Worm (Caenorhabditis elegans) whole organism, late embryonic: ENCODE measurements around the gene rib-2.

Experiments used
- C08G9.2 ChIP-seq: sonication (generic microtip); optimal IDR thresholded peaks from 2 replicates; lab custom pipeline; 2016; ENCODE audit warnings: mild to moderate bottlenecking, missing genetic modification characterization, moderate library complexity, missing compliant biosample characterization
- C38D4.7 ChIP-seq: fragments of 200-800 bp; sonication (Bioruptor generic); optimal IDR thresholded peaks from 2 replicates; lab custom pipeline; 2018; ENCODE audit warnings: mild to moderate bottlenecking, missing genetic modification characterization, moderate library complexity, missing compliant biosample characterization
- F13H6.1 ChIP-seq: sonication (generic microtip); optimal IDR thresholded peaks from 2 replicates; lab custom pipeline; 2016; ENCODE audit warnings: missing genetic modification characterization, missing compliant biosample characterization
- K09A11.1 ChIP-seq: sonication (generic microtip); optimal IDR thresholded peaks from 2 replicates; lab custom pipeline; 2017; ENCODE audit warnings: antibody characterized with exemption, mild to moderate bottlenecking, missing genetic modification characterization, missing compliant biosample characterization; ENCODE audit not compliant: insufficient read depth
- T23F11.4 ChIP-seq: fragments of 200-800 bp; sonication (Bioruptor generic); optimal IDR thresholded peaks from 2 replicates; lab custom pipeline; 2018; ENCODE audit warnings: mild to moderate bottlenecking, missing genetic modification characterization, missing compliant biosample characterization
- Y22D7AL.16 ChIP-seq: sonication (generic microtip); optimal IDR thresholded peaks from 2 replicates; lab custom pipeline; 2016; ENCODE audit warnings: missing genetic modification characterization, missing compliant biosample characterization
- ahr-1 ChIP-seq: sonication (generic microtip); optimal IDR thresholded peaks from 2 replicates; lab custom pipeline; 2016; ENCODE audit warnings: missing genetic modification characterization, missing compliant biosample characterization
- ama-1 ChIP-seq: fragments of 150-350 bp; optimal IDR thresholded peaks from 2 replicates; lab custom pipeline; 2014
- ceh-14 ChIP-seq: sonication (generic microtip); optimal IDR thresholded peaks from 2 replicates; lab custom pipeline; 2016; ENCODE audit warnings: missing genotype, missing genetic modification characterization, missing compliant biosample characterization
- ceh-18 ChIP-seq: sonication (generic microtip); optimal IDR thresholded peaks from 2 replicates; lab custom pipeline; 2016; ENCODE audit warnings: missing genetic modification characterization, missing compliant biosample characterization
- ceh-19 ChIP-seq: fragments of 200-800 bp; sonication (Bioruptor generic); optimal IDR thresholded peaks from 2 replicates; lab custom pipeline; 2018; ENCODE audit warnings: mild to moderate bottlenecking, missing genetic modification characterization, missing compliant biosample characterization
- ceh-2 ChIP-seq: sonication (generic microtip); optimal IDR thresholded peaks from 2 replicates; lab custom pipeline; 2016; ENCODE audit warnings: missing genotype, missing genetic modification characterization, missing compliant biosample characterization
- ceh-22 ChIP-seq: sonication (generic microtip); optimal IDR thresholded peaks from 2 replicates; lab custom pipeline; 2017; ENCODE audit warnings: missing biosample characterization, missing genetic modification characterization
- ceh-34 ChIP-seq: sonication (generic microtip); optimal IDR thresholded peaks from 2 replicates; lab custom pipeline; 2016; ENCODE audit warnings: mild to moderate bottlenecking, missing genetic modification characterization, missing compliant biosample characterization
- ceh-45 ChIP-seq: fragments of 200-800 bp; sonication (Bioruptor generic); IDR thresholded peaks from 2 replicates; pipeline ENCODE4 v1.3.6; 2022; ENCODE audit warnings: missing genetic modification reagents, missing genetic modification characterization, missing compliant biosample characterization
- ceh-48 ChIP-seq: sonication (generic microtip); optimal IDR thresholded peaks from 2 replicates; lab custom pipeline; 2016; ENCODE audit warnings: missing genetic modification characterization, inconsistent platforms, missing compliant biosample characterization
- ceh-6 ChIP-seq: fragments of 200-800 bp; sonication (Bioruptor generic); optimal IDR thresholded peaks from 2 replicates; lab custom pipeline; 2018; ENCODE audit warnings: mild to moderate bottlenecking, missing genetic modification characterization, missing compliant biosample characterization
- ceh-9 ChIP-seq: sonication (generic microtip); optimal IDR thresholded peaks from 2 replicates; lab custom pipeline; 2016; ENCODE audit warnings: mild to moderate bottlenecking, missing genetic modification characterization, inconsistent platforms, missing compliant biosample characterization
- che-1 ChIP-seq: sonication (generic microtip); optimal IDR thresholded peaks from 2 replicates; lab custom pipeline; 2016; ENCODE audit warnings: mild to moderate bottlenecking, missing genetic modification characterization, missing compliant biosample characterization
- dmd-4 ChIP-seq: sonication (generic microtip); optimal IDR thresholded peaks from 2 replicates; lab custom pipeline; 2016; ENCODE audit warnings: borderline replicate concordance, missing genetic modification characterization, missing compliant biosample characterization
- dve-1 ChIP-seq: sonication (generic microtip); optimal IDR thresholded peaks from 2 replicates; lab custom pipeline; 2017; ENCODE audit warnings: antibody characterized with exemption, mild to moderate bottlenecking, missing genetic modification characterization, missing compliant biosample characterization
- elt-4 ChIP-seq: sonication (generic microtip); optimal IDR thresholded peaks from 2 replicates; lab custom pipeline; 2016; ENCODE audit warnings: missing genetic modification characterization, missing compliant biosample characterization
- ets-4 ChIP-seq: sonication (generic microtip); optimal IDR thresholded peaks from 2 replicates; lab custom pipeline; 2016; ENCODE audit warnings: missing genetic modification characterization, missing compliant biosample characterization
- eyg-1 ChIP-seq: sonication (generic microtip); optimal IDR thresholded peaks from 2 replicates; lab custom pipeline; 2016; ENCODE audit warnings: missing genotype, missing genetic modification characterization, missing compliant biosample characterization
- fax-1 ChIP-seq: sonication (generic microtip); optimal IDR thresholded peaks from 2 replicates; lab custom pipeline; 2016; ENCODE audit warnings: missing genotype, missing genetic modification characterization, missing compliant biosample characterization
- fkh-10 ChIP-seq: fragments of 150-350 bp; optimal IDR thresholded peaks from 2 replicates; lab custom pipeline; 2014; ENCODE audit warnings: missing biosample characterization, missing genetic modification reagents, missing genetic modification characterization
- fkh-6 ChIP-seq: sonication (generic microtip); optimal IDR thresholded peaks from 2 replicates; lab custom pipeline; 2016; ENCODE audit warnings: missing genetic modification characterization, missing compliant biosample characterization
- hlh-13 ChIP-seq: fragments of 200-800 bp; sonication (Bioruptor generic); optimal IDR thresholded peaks from 2 replicates; lab custom pipeline; 2018; ENCODE audit warnings: mild to moderate bottlenecking, missing genetic modification characterization, missing compliant biosample characterization
- hlh-15 ChIP-seq: sonication (generic microtip); optimal IDR thresholded peaks from 2 replicates; lab custom pipeline; 2016; ENCODE audit warnings: missing genetic modification characterization, missing compliant biosample characterization
- hlh-30 ChIP-seq: sonication (generic microtip); optimal IDR thresholded peaks from 2 replicates; lab custom pipeline; 2017; ENCODE audit warnings: antibody characterized with exemption, missing genetic modification characterization, missing compliant biosample characterization; ENCODE audit not compliant: insufficient read depth
- hlh-6 ChIP-seq: sonication (generic microtip); optimal IDR thresholded peaks from 2 replicates; lab custom pipeline; 2016; ENCODE audit warnings: missing genotype, missing genetic modification characterization, missing compliant biosample characterization
- lim-6 ChIP-seq: sonication (generic microtip); optimal IDR thresholded peaks from 2 replicates; lab custom pipeline; 2016; ENCODE audit warnings: missing genetic modification characterization, missing compliant biosample characterization
- madf-2 ChIP-seq: sonication (generic microtip); optimal IDR thresholded peaks from 2 replicates; lab custom pipeline; 2017; ENCODE audit warnings: missing genetic modification characterization, missing compliant biosample characterization
- nfya-1 ChIP-seq: sonication (generic microtip); optimal IDR thresholded peaks from 2 replicates; lab custom pipeline; 2017; ENCODE audit warnings: missing genetic modification characterization, mild to moderate bottlenecking, missing compliant biosample characterization, antibody characterized with exemption, moderate library complexity
- nhr-11 ChIP-seq: fragments of 150-350 bp; optimal IDR thresholded peaks from 2 replicates; lab custom pipeline; 2014; ENCODE audit warnings: missing biosample characterization, missing genetic modification characterization
- nhr-232 ChIP-seq: sonication (generic microtip); optimal IDR thresholded peaks from 2 replicates; lab custom pipeline; 2016; ENCODE audit warnings: missing genetic modification characterization, missing compliant biosample characterization
- odd-2 ChIP-seq: sonication (generic microtip); optimal IDR thresholded peaks from 2 replicates; lab custom pipeline; 2017; ENCODE audit warnings: antibody characterized with exemption, mild to moderate bottlenecking, missing genetic modification characterization, missing compliant biosample characterization
- pag-3 ChIP-seq: sonication (generic microtip); optimal IDR thresholded peaks from 2 replicates; lab custom pipeline; 2016; ENCODE audit warnings: missing compliant biosample characterization, missing genetic modification characterization, borderline replicate concordance
- pat-9 ChIP-seq: fragments of 200-800 bp; sonication (Bioruptor generic); optimal IDR thresholded peaks from 2 replicates; lab custom pipeline; 2018; ENCODE audit warnings: mild to moderate bottlenecking, missing genetic modification characterization, moderate library complexity, missing compliant biosample characterization
- pax-1 ChIP-seq: fragments of 150-350 bp; optimal IDR thresholded peaks from 2 replicates; lab custom pipeline; 2014; ENCODE audit warnings: missing biosample characterization, missing genetic modification characterization
- pha-2 ChIP-seq: sonication (generic microtip); optimal IDR thresholded peaks from 2 replicates; lab custom pipeline; 2017; ENCODE audit warnings: mild to moderate bottlenecking, missing genetic modification characterization, missing compliant biosample characterization
- pha-4 ChIP-seq: fragments of 150-350 bp; optimal IDR thresholded peaks from 2 replicates; lab custom pipeline; 2018; ENCODE audit warnings: missing biosample characterization, missing genetic modification reagents, missing genetic modification characterization
- pros-1 ChIP-seq: fragments of 150-350 bp; optimal IDR thresholded peaks from 2 replicates; lab custom pipeline; 2014; ENCODE audit warnings: missing biosample characterization, missing genetic modification reagents, missing genetic modification characterization
- ref-2 ChIP-seq: sonication (generic microtip); optimal IDR thresholded peaks from 2 replicates; lab custom pipeline; 2016; ENCODE audit warnings: missing genetic modification characterization, missing compliant biosample characterization
- sox-2 ChIP-seq: fragments of 200-800 bp; sonication (Bioruptor generic); IDR thresholded peaks from 2 replicates; pipeline ENCODE4 v1.3.6; 2022; ENCODE audit warnings: missing genetic modification reagents, missing genetic modification characterization, missing compliant biosample characterization
- sox-4 ChIP-seq: sonication (generic microtip); optimal IDR thresholded peaks from 2 replicates; lab custom pipeline; 2017; ENCODE audit warnings: mild to moderate bottlenecking, missing genetic modification characterization, inconsistent platforms, missing compliant biosample characterization
- unc-3 ChIP-seq, 2 experiments: fragments of 200-800 bp in 1 of 2; sonication (Bioruptor generic) in 1 of 2; sonication (generic microtip) in 1 of 2; conservative IDR thresholded peaks in 1 of 2; optimal IDR thresholded peaks in 1 of 2; 2 replicates each; pipeline versions ENCODE4 v1.3.6 to Lab custom; 2016 to 2022; ENCODE audit warnings: missing compliant biosample characterization in 2 of 2, missing genetic modification characterization in 2 of 2, missing genetic modification reagents in 1 of 2
- unc-42 ChIP-seq: sonication (generic microtip); optimal IDR thresholded peaks from 2 replicates; lab custom pipeline; 2016; ENCODE audit warnings: missing genotype, missing genetic modification characterization, missing compliant biosample characterization
- unc-86 ChIP-seq: sonication (generic microtip); optimal IDR thresholded peaks from 2 replicates; lab custom pipeline; 2016; ENCODE audit warnings: missing genetic modification characterization, missing compliant biosample characterization
- zip-5 ChIP-seq: sonication (generic microtip); optimal IDR thresholded peaks from 2 replicates; lab custom pipeline; 2016; ENCODE audit warnings: missing genetic modification characterization, missing compliant biosample characterization
- ztf-16 ChIP-seq: sonication (generic microtip); optimal IDR thresholded peaks from 2 replicates; lab custom pipeline; 2017; ENCODE audit warnings: missing genetic modification characterization, missing compliant biosample characterization

rib-2 gene

DNA sequence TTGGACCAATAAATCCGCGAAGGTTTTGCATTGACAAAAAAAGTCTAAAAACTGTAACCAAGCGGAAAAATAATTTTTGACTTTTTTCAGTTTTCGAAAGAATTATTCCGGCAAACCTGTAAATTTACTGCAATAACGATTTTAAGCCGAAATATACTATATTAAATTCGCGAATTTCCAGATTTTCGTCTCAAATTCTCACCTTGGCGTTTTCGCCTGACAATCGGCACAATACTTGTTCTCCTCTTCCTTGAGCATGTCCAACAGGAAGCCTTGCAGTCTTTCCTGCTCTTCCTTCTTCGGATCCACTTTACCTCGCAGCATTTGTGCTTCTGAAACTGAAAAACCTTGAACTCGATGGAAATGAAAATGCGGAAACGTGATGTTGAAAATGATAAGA lies 3.2 kb upstream of the rib-2 start, which contains the start of gene smap-1:
Gene smap-1 (minus strand): TSS at position 338 of the 400 bp plus-strand sequence.
- TF ChIP-seq ztf-16: no peak

DNA sequence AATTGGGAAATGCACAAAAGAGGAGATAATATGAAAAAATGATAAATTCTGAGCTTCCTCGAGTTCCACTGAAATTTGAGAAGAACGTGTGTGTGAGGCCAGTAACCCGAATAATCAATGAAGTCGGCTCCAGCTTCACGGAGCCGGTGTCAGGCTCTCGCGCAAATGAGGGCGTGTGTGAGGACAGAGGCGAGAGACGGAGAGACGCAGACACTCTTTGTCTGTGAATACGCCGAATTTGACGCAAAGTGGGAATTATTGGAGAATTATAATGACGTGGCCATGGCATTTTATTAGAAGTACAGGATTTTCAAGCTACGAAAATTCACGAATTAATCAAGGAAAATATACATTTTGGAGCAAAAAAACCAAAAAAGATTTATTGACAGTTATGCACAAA lies 2.7 kb upstream of the rib-2 start:
- TF ChIP-seq ceh-22 (tag; lab: Kevin White, UChicago) (no peak), elt-4 (tag; lab: Kevin White, UChicago) (no peak), ceh-9 (tag; lab: Kevin White, UChicago) (no peak), odd-2 (no peak), C38D4.7 (GFP tag; lab: Kevin White, UChicago) (no peak), nfya-1 (tag; lab: Kevin White, UChicago) (peak; percentile 9), sox-4 (tag; lab: Kevin White, UChicago) (no peak), ceh-45 (GFP tag; lab: Robert Waterston, UW) (no peak), unc-3 (GFP tag; conservative IDR thresholded peaks at IDR 0.05; lab: Robert Waterston, UW) (no peak), unc-3 (tag; optimal IDR thresholded peaks at IDR 0.05; lab: Kevin White, UChicago) (no peak), pag-3 (tag; lab: Kevin White, UChicago) (no peak), ets-4 (tag; lab: Kevin White, UChicago) (no peak), sox-2 (GFP tag; lab: Robert Waterston, UW) (no peak), madf-2 (tag; lab: Kevin White, UChicago) (no peak), unc-42 (tag; lab: Kevin White, UChicago) (peak; percentile 30), fkh-10 (GFP tag; lab: Kevin White, UChicago) (no peak), ref-2 (tag; lab: Kevin White, UChicago) (no peak), pat-9 (tag; lab: Kevin White, UChicago) (no peak), nhr-11 (tag; lab: Kevin White, UChicago) (no peak), fkh-6 (tag; lab: Kevin White, UChicago) (no peak), ceh-34 (peak; percentile 78), pha-4 (tag; lab: Kevin White, UChicago) (no peak), ceh-19 (GFP tag; lab: Kevin White, UChicago) (no peak), T23F11.4 (GFP tag; lab: Kevin White, UChicago) (no peak), K09A11.1 (tag; lab: Kevin White, UChicago) (no peak), hlh-15 (no peak), ama-1 (peak; percentile 50), dmd-4 (no peak), hlh-6 (tag; lab: Kevin White, UChicago) (no peak), ceh-6 (GFP tag; lab: Kevin White, UChicago) (no peak), ztf-16 (no peak), C08G9.2 (tag; lab: Kevin White, UChicago) (no peak), pha-2 (tag; lab: Kevin White, UChicago) (no peak), unc-86 (tag; lab: Kevin White, UChicago) (no peak), ceh-48 (tag; lab: Kevin White, UChicago) (peak; percentile 68), che-1 (tag; lab: Kevin White, UChicago) (no peak), ahr-1 (tag; lab: Kevin White, UChicago) (no peak), eyg-1 (no peak), F13H6.1 (tag; lab: Kevin White, UChicago) (no peak), ceh-14 (tag; lab: Kevin White, UChicago) (no peak), pros-1 (no peak), fax-1 (tag; lab: Kevin White, UChicago) (no peak), pax-1 (tag; lab: Kevin White, UChicago) (no peak), zip-5 (tag; lab: Kevin White, UChicago) (no peak), hlh-13 (GFP tag; lab: Kevin White, UChicago) (no peak), Y22D7AL.16 (no peak), ceh-18 (no peak), dve-1 (tag; lab: Kevin White, UChicago) (no peak), lim-6 (tag; lab: Kevin White, UChicago) (no peak), nhr-232 (tag; lab: Kevin White, UChicago) (no peak), hlh-30 (tag; lab: Kevin White, UChicago) (no peak), ceh-2 (tag; lab: Kevin White, UChicago) (no peak)
